Worm (Caenorhabditis elegans): ENCODE measurements around the gene F14F8.14.

- TF ChIP-seq lin-38 (GFP tag; IDR thresholded peaks at IDR 0.05) (no peak), zfp-2 (tag; optimal IDR thresholded peaks at IDR 0.05) (no peak), unc-62 (GFP tag; optimal IDR thresholded peaks at IDR 0.05 in 1 of 2) (no peak), unc-62 (tag; optimal IDR thresholded peaks at IDR 0.05) (no peak), mdl-1 (tag; optimal IDR thresholded peaks at IDR 0.05) (no peak), nhr-76 (tag; optimal IDR thresholded peaks at IDR 0.05) (no peak), zip-2 (tag; optimal IDR thresholded peaks at IDR 0.05) (no peak), spr-1 (tag; optimal IDR thresholded peaks at IDR 0.05) (no peak)
Measured at ce11 chrV:16685725-16686124, 19.2 kb upstream of the F14F8.14 start, which contains the start of gene srw-43.

Data from whole organism, L4 larva.